Worm (Caenorhabditis elegans) whole organism, L1 larva: ENCODE results near the gene F15D4.2.

ENCODE experiments used
- F16B12.6 ChIP-seq: fragments of 150-350 bp; optimal IDR thresholded peaks from 2 replicates; lab custom pipeline; 2014; ENCODE audit warnings: missing biosample characterization, missing genetic modification characterization
- alr-1 ChIP-seq: fragments of 200-800 bp; sonication (Bioruptor generic); optimal IDR thresholded peaks from 2 replicates; lab custom pipeline; 2018; ENCODE audit warnings: borderline replicate concordance, mild to moderate bottlenecking, missing genetic modification characterization, missing compliant biosample characterization
- aly-2 ChIP-seq: fragments of 150-350 bp; optimal IDR thresholded peaks from 2 replicates; lab custom pipeline; 2014; ENCODE audit warnings: missing biosample characterization, missing genetic modification characterization
- efl-1 ChIP-seq, 4 experiments: fragments of 150-350 bp; optimal IDR thresholded peaks in 3 of 4; peaks in 1 of 4; 1 replicate in 1 of 4; 2 replicates in 3 of 4; lab custom pipeline; 2014; ENCODE audit warnings: missing biosample characterization in 2 of 4, missing genetic modification characterization in 2 of 4, missing genetic modification reagents in 2 of 4
- elt-2 ChIP-seq: sonication (generic microtip); optimal IDR thresholded peaks from 2 replicates; lab custom pipeline; 2016; ENCODE audit warnings: missing genetic modification characterization, mild to moderate bottlenecking, inconsistent platforms, missing compliant biosample characterization, missing genetic modification reagents
- fkh-10 ChIP-seq: sonication (generic microtip); optimal IDR thresholded peaks from 2 replicates; lab custom pipeline; 2017; ENCODE audit warnings: missing biosample characterization, missing genetic modification reagents, missing genetic modification characterization
- fkh-8 ChIP-seq: sonication (generic microtip); optimal IDR thresholded peaks from 2 replicates; lab custom pipeline; 2016; ENCODE audit warnings: mild to moderate bottlenecking, missing genetic modification characterization, missing compliant biosample characterization
- fos-1 ChIP-seq: fragments of 150-350 bp; optimal IDR thresholded peaks from 2 replicates; lab custom pipeline; 2014; ENCODE audit warnings: missing biosample characterization, missing genetic modification characterization
- isw-1 ChIP-seq: fragments of 200-800 bp; sonication (Bioruptor generic); IDR thresholded peaks from 2 replicates; pipeline ENCODE4 v1.3.6; 2022; ENCODE audit warnings: missing genetic modification characterization, missing compliant biosample characterization
- lin-15B ChIP-seq: fragments of 150-350 bp; sonication (generic microtip); optimal IDR thresholded peaks from 3 replicates; lab custom pipeline; 2014; ENCODE audit warnings: missing biosample characterization, missing genetic modification characterization
- mep-1 ChIP-seq: fragments of 150-350 bp; optimal IDR thresholded peaks from 2 replicates; lab custom pipeline; 2014; ENCODE audit warnings: missing biosample characterization, missing genetic modification characterization
- nhr-20 ChIP-seq: sonication (generic microtip); optimal IDR thresholded peaks from 2 replicates; lab custom pipeline; 2016; ENCODE audit warnings: mild to moderate bottlenecking, missing genetic modification characterization, missing compliant biosample characterization
- nhr-47 ChIP-seq: sonication (generic microtip); optimal IDR thresholded peaks from 2 replicates; lab custom pipeline; 2016; ENCODE audit warnings: mild to moderate bottlenecking, missing genetic modification characterization, moderate library complexity, missing compliant biosample characterization
- nhr-71 ChIP-seq: sonication (generic microtip); optimal IDR thresholded peaks from 2 replicates; lab custom pipeline; 2016; ENCODE audit warnings: mild to moderate bottlenecking, missing genetic modification characterization, moderate library complexity, missing compliant biosample characterization
- nhr-77 ChIP-seq: fragments of 150-350 bp; optimal IDR thresholded peaks from 2 replicates; lab custom pipeline; 2014; ENCODE audit warnings: missing biosample characterization, missing genetic modification characterization
- nhr-85 ChIP-seq: sonication (generic microtip); peaks from one replicate; lab custom pipeline; 2016; ENCODE audit warnings: missing genetic modification characterization, inconsistent platforms, missing compliant biosample characterization
- pag-3 ChIP-seq: sonication (generic microtip); optimal IDR thresholded peaks from 2 replicates; lab custom pipeline; 2017; ENCODE audit warnings: missing genetic modification characterization, mild to moderate bottlenecking, missing compliant biosample characterization, antibody characterized with exemption, borderline replicate concordance; ENCODE audit not compliant: insufficient read depth
- pqm-1 ChIP-seq: sonication (generic microtip); optimal IDR thresholded peaks from 3 replicates; lab custom pipeline; 2017; ENCODE audit warnings: missing biosample characterization, missing genetic modification characterization
- rnt-1 ChIP-seq: sonication (generic microtip); optimal IDR thresholded peaks from 2 replicates; lab custom pipeline; 2016; ENCODE audit warnings: mild to moderate bottlenecking, missing genetic modification characterization, moderate library complexity, missing compliant biosample characterization
- snpc-4 ChIP-seq: fragments of 150-350 bp; optimal IDR thresholded peaks from 2 replicates; lab custom pipeline; 2014; ENCODE audit warnings: missing biosample characterization, missing genetic modification characterization
- sptf-1 ChIP-seq: fragments of 150-350 bp; optimal IDR thresholded peaks from 2 replicates; lab custom pipeline; 2014; ENCODE audit warnings: missing biosample characterization, missing genetic modification characterization
- swsn-7 ChIP-seq: sonication (generic microtip); optimal IDR thresholded peaks from 2 replicates; lab custom pipeline; 2016; ENCODE audit warnings: missing genetic modification characterization, missing compliant biosample characterization
- unc-98 ChIP-seq: fragments of 200-800 bp; sonication (Bioruptor generic); IDR thresholded peaks from 2 replicates; pipeline ENCODE4 v1.3.6; 2022; ENCODE audit warnings: missing genetic modification characterization, missing compliant biosample characterization
- vab-15 ChIP-seq: sonication (generic microtip); optimal IDR thresholded peaks from 2 replicates; lab custom pipeline; 2017; ENCODE audit warnings: missing genotype, mild to moderate bottlenecking, missing genetic modification characterization, missing compliant biosample characterization
- xbp-1 ChIP-seq: sonication (generic microtip); optimal IDR thresholded peaks from 2 replicates; lab custom pipeline; 2016; ENCODE audit warnings: missing genetic modification characterization, missing compliant biosample characterization
- zag-1 ChIP-seq: fragments of 150-350 bp; optimal IDR thresholded peaks from 2 replicates; lab custom pipeline; 2014; ENCODE audit warnings: missing biosample characterization, missing genetic modification characterization
- ztf-11 ChIP-seq, 2 experiments: sonication (generic microtip); optimal IDR thresholded peaks; 2 replicates each; lab custom pipeline; 2016 to 2017; ENCODE audit warnings: missing genetic modification characterization in 2 of 2, missing biosample characterization in 1 of 2, missing compliant biosample characterization in 1 of 2
- ztf-4 ChIP-seq: fragments of 150-350 bp; optimal IDR thresholded peaks from 2 replicates; lab custom pipeline; 2014; ENCODE audit warnings: missing biosample characterization, missing genetic modification characterization

F15D4.2 gene

ce11 chrII:13245076-13245475, 29.2 kb downstream of the F15D4.2 start, which contains the start of gene F15D4.5:
Gene F15D4.5, plus strand, starts transcription at chrII:13245376.
- no peak for TF ChIP-seq ztf-11 (tag; optimal IDR thresholded peaks at IDR 0.05; lab: Kevin White, UChicago)
- no peak for TF ChIP-seq unc-98 (GFP tag; lab: Robert Waterston, UW)
- TF ChIP-seq swsn-7 (tag; lab: Kevin White, UChicago), result no peak
- TF ChIP-seq isw-1 (GFP tag; lab: Robert Waterston, UW), result no peak
- TF ChIP-seq rnt-1 (tag; lab: Kevin White, UChicago), result no peak
- TF ChIP-seq fos-1 (tag; lab: Kevin White, UChicago), result no peak
- no peak for TF ChIP-seq nhr-47 (tag; lab: Kevin White, UChicago)
- TF ChIP-seq alr-1 (tag; lab: Kevin White, UChicago), result no peak
- no peak for TF ChIP-seq lin-15B
- no peak for TF ChIP-seq ztf-4 (tag; lab: Kevin White, UChicago)
- no peak for TF ChIP-seq xbp-1 (tag; lab: Kevin White, UChicago)

- TF ChIP-seq unc-98 (GFP tag; lab: Robert Waterston, UW) (no peak), snpc-4 (tag; lab: Kevin White, UChicago) (no peak), pag-3 (no peak), nhr-71 (tag; lab: Kevin White, UChicago) (no peak), nhr-47 (tag; lab: Kevin White, UChicago) (no peak), nhr-85 (tag; lab: Kevin White, UChicago) (no peak), fkh-10 (GFP tag; lab: Kevin White, UChicago) (no peak), zag-1 (tag; lab: Kevin White, UChicago) (no peak)
These were observed 33.0 kb downstream of the F15D4.2 start, which contains the start of gene F15D4.6 for ce11 chrII:13248886-13249285. Gene F15D4.6, plus strand, starts transcription at chrII:13249186.

- no peak for TF ChIP-seq nhr-77 (tag; lab: Kevin White, UChicago)
- TF ChIP-seq pqm-1 (tag; lab: Kevin White, UChicago), result no peak
- TF ChIP-seq vab-15, result no peak
- no peak for TF ChIP-seq fkh-8 (tag; lab: Kevin White, UChicago)
- no peak for TF ChIP-seq nhr-20 (tag; lab: Kevin White, UChicago)
- no peak for TF ChIP-seq sptf-1 (tag; lab: Kevin White, UChicago)
- no peak for TF ChIP-seq mep-1 (tag; lab: Kevin White, UChicago)
- TF ChIP-seq pag-3, result no peak
- TF ChIP-seq snpc-4 (tag; lab: Kevin White, UChicago), result no peak
- TF ChIP-seq, all 84 proteins: peak for 0
These were observed 39.4 kb downstream of the F15D4.2 start for ce11 chrII:13255291-13255690.

ce11 chrII:13260540-13260939, 44.6 kb downstream of the F15D4.2 start:
- TF ChIP-seq aly-2 (tag; lab: Kevin White, UChicago) (no peak), ztf-4 (tag; lab: Kevin White, UChicago) (no peak), elt-2 (tag; lab: Kevin White, UChicago) (no peak), F16B12.6 (tag; lab: Kevin White, UChicago) (no peak), efl-1 (optimal IDR thresholded peaks at IDR 0.05; lab: Kevin White, UChicago) (no peak), efl-1 (GFP tag; optimal IDR thresholded peaks at IDR 0.05 in 1 of 2; lab: Kevin White, UChicago) (no peak)
- TF ChIP-seq, all 84 proteins: peak for 0
